Fruit fly (Drosophila melanogaster): ENCODE results near the gene Ugt36A1.

Gene Ugt36A1

dm6 chr2L:3575679-3576442 is 43.0 kb upstream of the Ugt36A1 start, which contains the start of gene CG43815 (continued):
- no peak for TF ChIP-seq zf30C (GFP tag; optimal IDR thresholded peaks at IDR 0.05)
- no peak for TF ChIP-seq tgo (GFP tag; IDR thresholded peaks at IDR 0.05)
- no peak for TF ChIP-seq sna (GFP tag; IDR thresholded peaks at IDR 0.05; ENCODE audit: partially characterized antibody)
- TF ChIP-seq CG7987 (GFP tag; optimal IDR thresholded peaks at IDR 0.05): no peak
- no peak for TF ChIP-seq CG33213 (GFP tag; optimal IDR thresholded peaks at IDR 0.05)
- TF ChIP-seq jing (GFP tag; optimal IDR thresholded peaks at IDR 0.05): no peak
- TF ChIP-seq CG2889 (GFP tag; IDR thresholded peaks at IDR 0.05): no peak
- no peak for TF ChIP-seq Neu2 (GFP tag; optimal IDR thresholded peaks at IDR 0.05; ENCODE audit: borderline replicate concordance)
- TF ChIP-seq Jarid2 (GFP tag; optimal IDR thresholded peaks at IDR 0.05): no peak
- no peak for TF ChIP-seq wor (GFP tag; IDR thresholded peaks at IDR 0.05)
- TF ChIP-seq nmo (GFP tag; optimal IDR thresholded peaks at IDR 0.05): peak; percentile 42
- TF ChIP-seq gem (tag; optimal IDR thresholded peaks at IDR 0.05): peak; percentile 58
- peak; percentile 14 for TF ChIP-seq CG4424 (GFP tag; optimal IDR thresholded peaks at IDR 0.05)
- no peak for TF ChIP-seq slp2 (GFP tag; optimal IDR thresholded peaks at IDR 0.05)
- TF ChIP-seq CG8924 (tag; optimal IDR thresholded peaks at IDR 0.05): no peak
- TF ChIP-seq CG13775 (GFP tag; optimal IDR thresholded peaks at IDR 0.05): no peak
- TF ChIP-seq CG6813 (GFP tag; optimal IDR thresholded peaks at IDR 0.05): peak; percentile 18
- TF ChIP-seq ATbp (GFP tag; optimal IDR thresholded peaks at IDR 0.05): peak; percentile 51
- no peak for TF ChIP-seq Lpt (GFP tag; optimal IDR thresholded peaks at IDR 0.05)
- TF ChIP-seq CG15514 (GFP tag; optimal IDR thresholded peaks at IDR 0.05): no peak
- no peak for TF ChIP-seq cato (GFP tag; optimal IDR thresholded peaks at IDR 0.05; ENCODE audit: borderline replicate concordance)
- no peak for TF ChIP-seq Sox100B (GFP tag; optimal IDR thresholded peaks at IDR 0.05)
- TF ChIP-seq Lhr (GFP tag; optimal IDR thresholded peaks at IDR 0.05): no peak
- no peak for TF ChIP-seq Fer2 (tag; optimal IDR thresholded peaks at IDR 0.05)
- no peak for TF ChIP-seq C15 (GFP tag; IDR thresholded peaks at IDR 0.05)
- TF ChIP-seq CG15269 (tag; optimal IDR thresholded peaks at IDR 0.05): no peak
- TF ChIP-seq CG7928 (GFP tag; optimal IDR thresholded peaks at IDR 0.05): no peak
- no peak for TF ChIP-seq sens-2 (GFP tag; IDR thresholded peaks at IDR 0.05)
- no peak for TF ChIP-seq yki (optimal IDR thresholded peaks at IDR 0.05)
- no peak for TF ChIP-seq h (optimal IDR thresholded peaks at IDR 0.05)
- 0 out of 2 replicates have a peak, but pooled peaks have one; percentile 16 for TF ChIP-seq CG31441 (GFP tag; IDR thresholded peaks at IDR 0.05)
- no peak for TF ChIP-seq vfl (GFP tag; optimal IDR thresholded peaks at IDR 0.05)
- TF ChIP-seq CG18476 (GFP tag; optimal IDR thresholded peaks at IDR 0.05): no peak
- TF ChIP-seq CG34422 (GFP tag; IDR thresholded peaks at IDR 0.05): no peak
- no peak for TF ChIP-seq kni (GFP tag; optimal IDR thresholded peaks at IDR 0.05)
- TF ChIP-seq trh (GFP tag; optimal IDR thresholded peaks at IDR 0.05): no peak
- TF ChIP-seq MTF-1 (GFP tag; optimal IDR thresholded peaks at IDR 0.05; ENCODE audit: borderline replicate concordance): no peak
- peak; percentile 17 for TF ChIP-seq CG10267 (tag; optimal IDR thresholded peaks at IDR 0.05)
- TF ChIP-seq CG12942 (GFP tag; optimal IDR thresholded peaks at IDR 0.05): no peak
- TF ChIP-seq ssp (GFP tag; IDR thresholded peaks at IDR 0.05): no peak
- no peak for TF ChIP-seq CG7556 (GFP tag; optimal IDR thresholded peaks at IDR 0.05)
- no peak for TF ChIP-seq CG7372 (GFP tag; IDR thresholded peaks at IDR 0.05)
- no peak for TF ChIP-seq Dref (GFP tag; IDR thresholded peaks at IDR 0.05)
- TF ChIP-seq CG2129 (GFP tag; IDR thresholded peaks at IDR 0.05; ENCODE audit: partially characterized antibody): no peak
- no peak for TF ChIP-seq repo (GFP tag; optimal IDR thresholded peaks at IDR 0.05)
- peak; percentile 84 for TF ChIP-seq sens (GFP tag)
- no peak for TF ChIP-seq CG4730 (GFP tag; IDR thresholded peaks at IDR 0.05)
- TF ChIP-seq dysf (GFP tag; IDR thresholded peaks at IDR 0.05): no peak
- no peak for TF ChIP-seq CG8281 (tag; optimal IDR thresholded peaks at IDR 0.05)
- TF ChIP-seq CG11093 (GFP tag; IDR thresholded peaks at IDR 0.05): no peak
- no peak for TF ChIP-seq Elba2 (GFP tag; optimal IDR thresholded peaks at IDR 0.05)
